Worm (Caenorhabditis elegans): Measurements from ENCODE around the gene cnep-1.

cnep-1 gene

DNA sequence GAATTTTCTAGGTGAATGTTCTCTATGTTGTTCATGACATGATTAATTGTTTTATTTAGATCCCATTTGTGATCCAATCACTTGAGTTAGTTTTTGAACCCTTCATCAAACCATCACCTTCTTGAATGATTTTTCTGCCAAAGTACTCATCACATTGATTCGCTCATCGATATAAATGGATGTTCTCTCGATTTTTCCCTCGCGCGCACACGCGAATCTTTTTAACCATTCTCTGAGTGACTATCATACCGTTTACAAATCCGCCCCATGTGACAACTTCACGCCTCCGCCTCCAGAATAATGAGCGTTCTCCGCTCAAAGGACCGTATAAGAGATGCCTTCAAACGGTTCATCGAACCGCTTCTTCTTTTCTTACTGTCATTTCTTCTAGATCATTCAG, 32.7 kb downstream of the cnep-1 start:
- TF ChIP-seq ceh-28 (tag; optimal IDR thresholded peaks at IDR 0.05): no peak
- TF ChIP-seq fos-1 (tag; optimal IDR thresholded peaks at IDR 0.05): no peak
- no peak for TF ChIP-seq ceh-9 (tag; optimal IDR thresholded peaks at IDR 0.05)
- TF ChIP-seq unc-39 (tag; optimal IDR thresholded peaks at IDR 0.05): no peak
- no peak for TF ChIP-seq sea-2 (GFP tag; optimal IDR thresholded peaks at IDR 0.05)
- peak; percentile 48 for TF ChIP-seq ama-1 (optimal IDR thresholded peaks at IDR 0.05)
- peak; percentile 50 for TF ChIP-seq mdl-1 (tag; optimal IDR thresholded peaks at IDR 0.05)
- no peak for TF ChIP-seq egl-5 (tag; optimal IDR thresholded peaks at IDR 0.05)
- no peak for TF ChIP-seq aly-2 (tag; optimal IDR thresholded peaks at IDR 0.05)
- peak; percentile 0 for TF ChIP-seq R02D3.7 (tag; optimal IDR thresholded peaks at IDR 0.05)
- TF ChIP-seq lin-15B (tag; optimal IDR thresholded peaks at IDR 0.05): no peak
- TF ChIP-seq lsy-12 (tag; optimal IDR thresholded peaks at IDR 0.05): no peak
- TF ChIP-seq nhr-43 (tag; optimal IDR thresholded peaks at IDR 0.05; ENCODE audit: poor library complexity, severe bottlenecking): peak; percentile 89
- TF ChIP-seq unc-62 (GFP tag; optimal IDR thresholded peaks at IDR 0.05): no peak
- TF ChIP-seq nhr-23 (tag; optimal IDR thresholded peaks at IDR 0.05): peak; percentile 63
- no peak for TF ChIP-seq tbx-2 (tag; optimal IDR thresholded peaks at IDR 0.05)
- no peak for TF ChIP-seq nhr-12 (tag; optimal IDR thresholded peaks at IDR 0.05)

DNA sequence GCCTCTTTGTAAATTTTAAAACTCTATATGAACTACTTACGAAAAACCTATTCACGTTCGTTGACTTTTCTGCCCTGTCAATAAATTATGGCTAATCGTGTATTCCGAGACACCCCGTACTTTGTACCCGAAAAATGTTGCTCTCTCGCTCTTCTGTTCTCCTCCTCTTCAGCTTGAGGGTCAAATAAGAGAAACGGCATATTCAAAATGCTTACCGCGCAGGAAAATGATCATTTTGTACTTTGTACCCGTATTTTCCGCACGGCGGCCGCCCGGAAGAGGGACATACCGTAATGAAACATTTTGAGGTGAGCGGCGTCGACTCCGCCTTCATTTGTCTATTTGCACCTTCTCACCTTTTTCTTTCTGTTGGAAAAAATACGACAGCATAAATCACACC, 33.5 kb downstream of the cnep-1 start:
- no peak for TF ChIP-seq pqm-1 (tag; optimal IDR thresholded peaks at IDR 0.05)
- no peak for TF ChIP-seq nhr-237 (tag; optimal IDR thresholded peaks at IDR 0.05)
- TF ChIP-seq lin-39 (tag; optimal IDR thresholded peaks at IDR 0.05): peak; percentile 34
- TF ChIP-seq ama-1 (optimal IDR thresholded peaks at IDR 0.05): peak; percentile 86

ce11 chrII:7345858-7346257, 35.7 kb downstream of the cnep-1 start:
- TF ChIP-seq ztf-4 (tag; optimal IDR thresholded peaks at IDR 0.05) (no peak), ama-1 (optimal IDR thresholded peaks at IDR 0.05) (peak; percentile 84)

DNA sequence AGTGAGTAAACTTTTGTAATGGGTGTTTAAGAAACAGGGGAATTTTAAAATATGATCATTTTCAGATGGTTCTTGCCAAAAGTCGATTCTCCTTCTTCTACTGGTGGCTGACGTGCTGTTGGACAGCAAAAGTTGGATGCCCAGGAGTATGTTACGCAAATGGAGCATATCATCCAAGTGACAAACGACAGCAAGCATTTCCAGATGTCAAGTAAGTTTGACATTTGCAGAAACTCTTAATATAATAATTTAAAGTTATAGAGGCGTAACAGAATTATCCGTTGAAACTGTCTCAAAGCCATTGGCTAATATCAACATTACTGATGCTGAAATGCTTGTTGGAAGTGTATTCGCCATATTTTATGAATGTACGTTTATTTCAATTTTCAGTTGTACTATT, 37.9 kb downstream of the cnep-1 start:
- TF ChIP-seq R02D3.7 (tag; optimal IDR thresholded peaks at IDR 0.05) (no peak), pha-4 (tag; optimal IDR thresholded peaks at IDR 0.05) (no peak), nhr-23 (tag; optimal IDR thresholded peaks at IDR 0.05) (no peak), elt-3 (tag; optimal IDR thresholded peaks at IDR 0.05) (no peak), aly-2 (tag; optimal IDR thresholded peaks at IDR 0.05) (no peak)

ce11 chrII:7352507-7352906, 42.4 kb downstream of the cnep-1 start, which contains the start of gene hsp-4:
Gene hsp-4 (minus strand): TSS chrII:7352645.
- TF ChIP-seq nhr-25 (tag; optimal IDR thresholded peaks at IDR 0.05) (peak; percentile 67), nfya-1 (tag; optimal IDR thresholded peaks at IDR 0.05; ENCODE audit: insufficient read depth) (peak; percentile 46), eor-1 (tag; optimal IDR thresholded peaks at IDR 0.05) (no peak), elt-2 (tag; optimal IDR thresholded peaks at IDR 0.05) (peak; percentile 43), pqm-1 (tag; optimal IDR thresholded peaks at IDR 0.05) (no peak), elt-1 (tag; optimal IDR thresholded peaks at IDR 0.05) (no peak), ZK546.5 (tag; optimal IDR thresholded peaks at IDR 0.05) (no peak), nhr-11 (tag; optimal IDR thresholded peaks at IDR 0.05) (no peak), nhr-67 (tag; optimal IDR thresholded peaks at IDR 0.05) (no peak), ceh-28 (tag; optimal IDR thresholded peaks at IDR 0.05) (peak; percentile 2), nhr-77 (tag; optimal IDR thresholded peaks at IDR 0.05) (no peak), mml-1 (tag; optimal IDR thresholded peaks at IDR 0.05) (no peak), nhr-23 (tag; optimal IDR thresholded peaks at IDR 0.05) (peak; percentile 63), sea-2 (GFP tag; optimal IDR thresholded peaks at IDR 0.05) (no peak), unc-39 (tag; optimal IDR thresholded peaks at IDR 0.05) (no peak)

- TF ChIP-seq mml-1 (tag; optimal IDR thresholded peaks at IDR 0.05) (no peak), nfya-1 (tag; optimal IDR thresholded peaks at IDR 0.05; ENCODE audit: insufficient read depth) (no peak), lsy-12 (tag; optimal IDR thresholded peaks at IDR 0.05) (no peak), aly-2 (tag; optimal IDR thresholded peaks at IDR 0.05) (no peak), daf-12 (tag; optimal IDR thresholded peaks at IDR 0.05) (no peak), eor-1 (tag; optimal IDR thresholded peaks at IDR 0.05) (no peak), nhr-11 (tag; optimal IDR thresholded peaks at IDR 0.05) (no peak), tbx-2 (tag; optimal IDR thresholded peaks at IDR 0.05) (no peak), fkh-2 (tag; optimal IDR thresholded peaks at IDR 0.05) (no peak), ceh-9 (tag; optimal IDR thresholded peaks at IDR 0.05) (no peak), zag-1 (tag; optimal IDR thresholded peaks at IDR 0.05) (no peak), pqm-1 (tag; optimal IDR thresholded peaks at IDR 0.05) (no peak), elt-3 (tag; optimal IDR thresholded peaks at IDR 0.05) (no peak), ztf-11 (tag; optimal IDR thresholded peaks at IDR 0.05) (no peak)
Observed at ce11 chrII:7353027-7353426, 42.9 kb downstream of the cnep-1 start.

All from whole organism, L3 larva.